Fruit fly (Drosophila melanogaster) whole organism: ENCODE data around the gene CG42526.

Source experiments
- EcR ChIP-seq, 2 experiments: fragments of >200 bp; optimal IDR thresholded peaks; 2 replicates each; lab custom pipeline; 2017; ENCODE audit warnings: missing biosample characterization in 2 of 2, missing genetic modification characterization in 2 of 2, missing genetic modification reagents in 2 of 2
- pan ChIP-seq: fragments of >200 bp; optimal IDR thresholded peaks from 2 replicates; lab custom pipeline; 2017
- usp ChIP-seq: fragments of >200 bp; optimal IDR thresholded peaks from 2 replicates; lab custom pipeline; 2017; ENCODE audit warnings: missing biosample characterization, missing genetic modification characterization, mixed read lengths

DNA sequence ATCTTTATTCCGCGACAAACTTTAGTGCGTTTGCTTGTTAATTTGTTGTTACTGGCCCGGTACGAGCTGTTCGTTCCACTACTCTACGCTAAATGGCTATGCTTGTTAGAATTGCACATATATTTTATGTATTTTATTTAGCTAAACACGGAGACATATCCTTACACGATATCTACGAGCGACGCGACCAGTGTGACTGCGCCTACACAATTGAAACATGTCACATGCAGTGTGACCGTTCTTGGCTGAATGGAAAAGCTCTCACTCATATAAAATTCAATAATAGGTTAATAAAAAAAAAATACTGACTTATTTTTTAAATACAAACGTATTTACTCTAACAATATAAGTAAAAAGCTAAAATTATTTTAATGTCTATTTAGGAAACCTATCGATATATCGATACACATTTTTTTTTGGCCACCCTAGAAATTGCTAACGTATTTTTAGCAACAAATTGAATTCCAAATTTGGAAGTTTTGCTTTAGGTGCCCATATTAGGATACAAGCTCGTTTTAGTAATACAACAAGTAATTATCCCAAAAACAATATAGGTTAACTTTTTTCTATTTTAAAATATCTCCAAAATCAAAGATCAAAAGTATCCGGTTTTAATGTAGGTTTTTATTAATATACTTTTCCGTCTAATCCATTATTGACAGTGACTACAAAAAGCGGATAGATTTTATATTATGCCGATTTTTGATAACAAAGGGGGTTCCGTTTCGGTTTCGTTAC, 36.0 kb downstream of the CG42526 start, which contains the start of gene CG4080:
- TF ChIP-seq usp (no peak), pan (lab: Kevin White, UChicago) (no peak), EcR (GFP tag; optimal IDR thresholded peaks at IDR 0.05; lab: Kevin White, UChicago) (no peak)
